Worm (Caenorhabditis elegans): ENCODE results near the gene F41E7.7.

Gene F41E7.7

ce11 chrX:10310366-10310765 lies 2.8 kb downstream of the F41E7.7 start, which contains the start of gene F41E7.6:
Gene F41E7.6 (minus strand): TSS chrX:10310466.
- no peak for TF ChIP-seq ztf-11 (tag; optimal IDR thresholded peaks at IDR 0.05)
- no peak for TF ChIP-seq unc-62 (GFP tag; optimal IDR thresholded peaks at IDR 0.05)

ce11 chrX:10315905-10316304 lies 8.3 kb downstream of the F41E7.7 start, which contains the start of gene F41E7.9:
Gene F41E7.9 (minus strand): TSS chrX:10316005.
- no peak for TF ChIP-seq nhr-23 (tag; optimal IDR thresholded peaks at IDR 0.05)
- TF ChIP-seq nhr-25 (tag; optimal IDR thresholded peaks at IDR 0.05), result no peak
- no peak for TF ChIP-seq lsy-12 (tag; optimal IDR thresholded peaks at IDR 0.05)
- no peak for TF ChIP-seq nhr-43 (tag; optimal IDR thresholded peaks at IDR 0.05; ENCODE audit: poor library complexity, severe bottlenecking)
- TF ChIP-seq nhr-12 (tag; optimal IDR thresholded peaks at IDR 0.05), result no peak
- no peak for TF ChIP-seq nhr-28 (tag; optimal IDR thresholded peaks at IDR 0.05)
- TF ChIP-seq egl-27 (tag; optimal IDR thresholded peaks at IDR 0.05), result no peak
- TF ChIP-seq ztf-11 (tag; optimal IDR thresholded peaks at IDR 0.05), result no peak
- no peak for TF ChIP-seq nhr-11 (tag; optimal IDR thresholded peaks at IDR 0.05)
- no peak for TF ChIP-seq zag-1 (tag; optimal IDR thresholded peaks at IDR 0.05)
- TF ChIP-seq fkh-10 (GFP tag; optimal IDR thresholded peaks at IDR 0.05), result no peak
- TF ChIP-seq skn-1 (tag; optimal IDR thresholded peaks at IDR 0.05), result no peak
- TF ChIP-seq lin-39 (tag; optimal IDR thresholded peaks at IDR 0.05), result no peak
- TF ChIP-seq elt-2 (tag; optimal IDR thresholded peaks at IDR 0.05), result no peak

ce11 chrX:10317565-10317964 lies 10.0 kb downstream of the F41E7.7 start, which contains the start of gene R07E3.6:
Gene R07E3.6 (plus strand): TSS chrX:10317722.
- TF ChIP-seq nhr-43 (tag; optimal IDR thresholded peaks at IDR 0.05; ENCODE audit: poor library complexity, severe bottlenecking) (peak; percentile 31), nhr-23 (tag; optimal IDR thresholded peaks at IDR 0.05) (peak; percentile 56), ceh-16 (tag; optimal IDR thresholded peaks at IDR 0.05) (no peak)

ce11 chrX:10318437-10318836 lies 10.8 kb downstream of the F41E7.7 start:
- no peak for TF ChIP-seq pha-4 (tag; optimal IDR thresholded peaks at IDR 0.05)
- TF ChIP-seq ceh-16 (tag; optimal IDR thresholded peaks at IDR 0.05), result no peak
- no peak for TF ChIP-seq egl-27 (tag; optimal IDR thresholded peaks at IDR 0.05)
- no peak for TF ChIP-seq unc-39 (tag; optimal IDR thresholded peaks at IDR 0.05)
- TF ChIP-seq lin-39 (tag; optimal IDR thresholded peaks at IDR 0.05), result no peak

DNA sequence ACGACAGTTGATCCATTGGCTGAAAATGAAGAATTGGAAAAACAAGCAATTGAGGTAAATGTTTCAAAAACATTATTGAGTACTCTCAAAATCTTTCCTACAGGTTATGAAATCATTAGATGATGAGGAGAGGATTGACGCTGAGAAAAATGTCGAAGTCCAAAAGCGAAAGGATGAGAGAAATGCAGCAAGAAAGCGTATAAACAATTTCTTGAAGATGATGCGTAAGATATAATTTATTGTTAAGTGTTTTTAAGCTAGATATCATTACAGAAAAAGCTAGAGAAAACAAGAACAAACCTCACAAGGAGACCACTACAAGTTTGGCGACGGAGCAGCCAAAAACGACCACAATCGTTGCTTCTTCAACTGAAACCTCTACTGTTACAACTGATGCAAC lies 12.1 kb downstream of the F41E7.7 start:
- TF ChIP-seq nfya-1 (tag; optimal IDR thresholded peaks at IDR 0.05; ENCODE audit: insufficient read depth) (no peak), nhr-23 (tag; optimal IDR thresholded peaks at IDR 0.05) (no peak), pqm-1 (tag; optimal IDR thresholded peaks at IDR 0.05) (no peak), ceh-16 (tag; optimal IDR thresholded peaks at IDR 0.05) (no peak), snpc-4 (tag; optimal IDR thresholded peaks at IDR 0.05) (no peak), skn-1 (tag; optimal IDR thresholded peaks at IDR 0.05) (no peak), ztf-11 (tag; optimal IDR thresholded peaks at IDR 0.05) (no peak), elt-3 (tag; optimal IDR thresholded peaks at IDR 0.05) (no peak), mdl-1 (tag; optimal IDR thresholded peaks at IDR 0.05) (no peak), elt-2 (tag; optimal IDR thresholded peaks at IDR 0.05) (no peak)

DNA sequence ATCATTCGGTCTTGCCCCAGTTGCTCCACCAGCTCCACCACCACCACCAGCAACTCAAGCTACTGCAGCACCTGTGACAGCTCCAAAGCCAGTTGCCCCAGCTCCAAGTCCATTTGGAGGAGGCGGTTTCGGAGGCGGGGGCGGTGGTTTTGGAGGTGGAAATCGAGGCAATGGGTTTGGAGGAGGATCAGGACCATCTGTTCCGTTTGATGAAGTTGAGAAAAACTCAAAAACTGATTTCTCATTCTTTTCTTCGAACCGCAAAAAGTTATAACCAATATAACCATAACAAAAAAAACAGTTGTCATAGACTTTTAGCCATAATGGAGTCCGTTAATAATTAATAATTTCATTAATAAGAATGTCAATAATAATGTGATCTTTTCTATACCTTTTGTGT lies 13.8 kb downstream of the F41E7.7 start:
- no peak for TF ChIP-seq ceh-28 (tag; optimal IDR thresholded peaks at IDR 0.05)

DNA sequence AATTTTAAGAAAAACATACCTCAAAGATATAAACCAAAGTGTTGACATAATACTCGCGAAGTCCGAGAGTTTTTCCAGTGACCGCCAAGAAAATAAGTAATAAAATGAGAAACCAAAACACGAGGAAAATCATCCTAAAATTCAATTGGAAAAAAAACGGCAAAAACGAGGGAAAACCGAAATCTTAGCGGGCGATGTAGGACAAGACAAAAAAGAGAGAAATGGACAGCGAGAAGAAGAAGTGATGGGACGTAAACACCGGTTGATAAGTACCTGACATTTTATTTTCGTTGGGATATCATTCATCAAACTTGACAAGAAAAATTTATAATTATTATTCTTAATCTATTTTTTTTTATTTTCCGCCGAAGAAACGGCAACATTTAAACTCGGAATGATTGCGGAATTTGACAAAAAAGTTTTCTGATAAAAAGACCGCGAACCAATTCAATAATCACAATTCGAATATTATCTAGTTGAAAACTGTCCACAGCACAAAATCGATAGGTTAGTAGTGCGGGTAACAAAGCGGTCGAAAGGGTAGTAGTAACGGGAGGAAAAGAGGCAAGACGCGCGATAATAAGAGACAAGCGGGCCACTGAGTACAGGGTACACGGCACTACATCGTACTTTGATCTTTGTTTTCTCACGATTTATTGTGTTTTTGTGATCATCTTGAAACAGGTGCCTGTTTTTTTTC lies 19.9 kb downstream of the F41E7.7 start, which contains the start of gene acl-5:
Gene acl-5 (minus strand): TSS at position 134 of the 700 bp plus-strand sequence.
- no peak for TF ChIP-seq ztf-4 (tag; optimal IDR thresholded peaks at IDR 0.05)
- TF ChIP-seq R02D3.7 (tag; optimal IDR thresholded peaks at IDR 0.05), result no peak
- TF ChIP-seq pqm-1 (tag; optimal IDR thresholded peaks at IDR 0.05), result peak; percentile 19
- no peak for TF ChIP-seq daf-12 (tag; optimal IDR thresholded peaks at IDR 0.05)
- peak; percentile 75 for TF ChIP-seq elt-2 (tag; optimal IDR thresholded peaks at IDR 0.05)
- no peak for TF ChIP-seq fkh-2 (tag; optimal IDR thresholded peaks at IDR 0.05)
- TF ChIP-seq snpc-4 (tag; optimal IDR thresholded peaks at IDR 0.05), result no peak
- no peak for TF ChIP-seq elt-1 (tag; optimal IDR thresholded peaks at IDR 0.05)
- TF ChIP-seq ztf-11 (tag; optimal IDR thresholded peaks at IDR 0.05), result no peak
- TF ChIP-seq lsy-12 (tag; optimal IDR thresholded peaks at IDR 0.05), result no peak
- no peak for TF ChIP-seq zag-1 (tag; optimal IDR thresholded peaks at IDR 0.05)
